Fruit fly (Drosophila melanogaster): ENCODE measurements around the gene CG32270.

Gene CG32270

DNA sequence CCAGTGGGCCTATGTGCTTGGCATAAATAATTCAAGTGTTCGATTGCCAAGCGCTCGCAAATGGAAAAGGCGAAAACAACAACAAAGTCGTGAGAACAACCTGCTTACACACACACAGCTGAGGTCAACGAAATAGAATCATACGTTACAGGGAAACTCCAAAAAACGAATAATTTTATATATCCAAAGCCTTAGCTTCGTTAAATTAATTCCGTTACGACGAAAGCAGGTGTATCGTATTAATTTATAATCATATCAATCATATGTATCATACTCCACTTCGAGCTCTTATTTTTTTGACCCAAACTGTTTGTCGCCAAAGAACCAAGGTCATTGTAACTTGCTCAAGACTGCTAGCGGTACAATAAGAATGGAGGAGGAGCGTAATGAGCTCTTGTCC lies 29.3 kb downstream of the CG32270 start (continued):
- TF ChIP-seq CG32532 (GFP tag; IDR thresholded peaks at IDR 0.05) (peak; percentile 89), lilli (GFP tag; optimal IDR thresholded peaks at IDR 0.05) (peak; percentile 88), slp2 (GFP tag; optimal IDR thresholded peaks at IDR 0.05) (peak; percentile 70), E2f2 (GFP tag; IDR thresholded peaks at IDR 0.05) (peak; percentile 65), CG34422 (GFP tag; IDR thresholded peaks at IDR 0.05) (peak; percentile 89), odd (GFP tag; optimal IDR thresholded peaks at IDR 0.05) (no peak), CG6791 (GFP tag; IDR thresholded peaks at IDR 0.05; ENCODE audit: partially characterized antibody) (no peak), bigmax (GFP tag; optimal IDR thresholded peaks at IDR 0.05) (peak; percentile 19), Sry-β (GFP tag; optimal IDR thresholded peaks at IDR 0.05) (no peak), disco-r (GFP tag; optimal IDR thresholded peaks at IDR 0.05) (peak; percentile 79), Meics (GFP tag; optimal IDR thresholded peaks at IDR 0.05) (peak; percentile 93), NfI (GFP tag; optimal IDR thresholded peaks at IDR 0.05) (peak; percentile 81), toy (GFP tag; IDR thresholded peaks at IDR 0.05) (peak; percentile 67; the same call in 1 of the 2 replicates), Scr (GFP tag; IDR thresholded peaks at IDR 0.05; ENCODE audit: partially characterized antibody) (no peak), yki (optimal IDR thresholded peaks at IDR 0.05) (no peak), CG7963 (GFP tag; IDR thresholded peaks at IDR 0.05; ENCODE audit: partially characterized antibody) (no peak), CG4282 (GFP tag; optimal IDR thresholded peaks at IDR 0.05) (no peak), Hr51 (GFP tag; optimal IDR thresholded peaks at IDR 0.05) (peak; percentile 67 to 87), CG4854 (GFP tag; optimal IDR thresholded peaks at IDR 0.05) (peak; percentile 85), CG2678 (tag; optimal IDR thresholded peaks at IDR 0.05) (peak; percentile 93), CG14965 (GFP tag; optimal IDR thresholded peaks at IDR 0.05; ENCODE audit: borderline replicate concordance) (peak; percentile 50), corto (GFP tag; optimal IDR thresholded peaks at IDR 0.05) (peak; percentile 77), usp (GFP tag; optimal IDR thresholded peaks at IDR 0.05) (no peak), CG11560 (tag; IDR thresholded peaks at IDR 0.05) (peak; percentile 70; the same call in 2 of the 3 replicates), CG13624 (GFP tag; optimal IDR thresholded peaks at IDR 0.05) (peak; percentile 78), CG31441 (GFP tag; IDR thresholded peaks at IDR 0.05) (no peak), CG3407 (GFP tag; optimal IDR thresholded peaks at IDR 0.05) (peak; percentile 66), Awh (GFP tag; IDR thresholded peaks at IDR 0.05) (peak; percentile 86), ATbp (GFP tag; optimal IDR thresholded peaks at IDR 0.05) (peak; percentile 80), CG16813 (GFP tag; IDR thresholded peaks at IDR 0.05; ENCODE audit: partially characterized antibody) (no peak), CG12659 (GFP tag; optimal IDR thresholded peaks at IDR 0.05) (peak; percentile 81), Ssrp (tag; optimal IDR thresholded peaks at IDR 0.05) (peak; percentile 75), ind (GFP tag; optimal IDR thresholded peaks at IDR 0.05) (peak; percentile 85), CG12769 (tag; optimal IDR thresholded peaks at IDR 0.05) (peak; percentile 90), CG10543 (GFP tag; optimal IDR thresholded peaks at IDR 0.05) (peak; percentile 26), cas (GFP tag; IDR thresholded peaks at IDR 0.05) (peak; percentile 83), da (GFP tag; optimal IDR thresholded peaks at IDR 0.05) (no peak), fd102C (GFP tag; optimal IDR thresholded peaks at IDR 0.05) (peak; percentile 25), CG17385 (GFP tag; optimal IDR thresholded peaks at IDR 0.05) (peak; percentile 82), stwl (tag; optimal IDR thresholded peaks at IDR 0.05) (no peak), CG6254 (GFP tag; optimal IDR thresholded peaks at IDR 0.05) (peak; percentile 88), klu (GFP tag; IDR thresholded peaks at IDR 0.05) (peak; percentile 62), CG6175 (GFP tag; IDR thresholded peaks at IDR 0.05) (peak; percentile 78), CG15601 (tag; optimal IDR thresholded peaks at IDR 0.05) (no peak), CG17802 (tag; optimal IDR thresholded peaks at IDR 0.05) (peak; percentile 68), Jarid2 (GFP tag; optimal IDR thresholded peaks at IDR 0.05) (peak; percentile 56), lov (optimal IDR thresholded peaks at IDR 0.05) (no peak), lov (GFP tag; IDR thresholded peaks at IDR 0.05) (peak; percentile 79; the same call in 1 of the 3 replicates), CG4820 (GFP tag; optimal IDR thresholded peaks at IDR 0.05) (peak; percentile 87), emc (GFP tag; optimal IDR thresholded peaks at IDR 0.05) (no peak), Elba2 (GFP tag; optimal IDR thresholded peaks at IDR 0.05) (peak; percentile 30)
